Worm (Caenorhabditis elegans) whole organism, L4/young adult: ENCODE measurements around the gene K01A6.7.

Source experiments
- dao-5 ChIP-seq: sonication (generic microtip); optimal IDR thresholded peaks from 2 replicates; lab custom pipeline; 2016; ENCODE audit warnings: missing genotype, missing genetic modification characterization, moderate library complexity, missing compliant biosample characterization
- him-1 ChIP-seq: sonication (generic microtip); optimal IDR thresholded peaks from 2 replicates; lab custom pipeline; 2016; ENCODE audit warnings: missing genotype, missing genetic modification reagents, missing genetic modification characterization, missing compliant biosample characterization

- TF ChIP-seq dao-5 (tag; lab: Kevin White, UChicago) (no peak), him-1 (no peak)
Measured at ce11 chrIV:11703685-11704296, 34.6 kb downstream of the K01A6.7 start, which contains the start of the genes T22B3.3 and alg-3.
